Worm (Caenorhabditis elegans): Measurements from ENCODE around the gene pnk-4.

Gene pnk-4

ce11 chrX:5135548-5135947, 47.9 kb downstream of the pnk-4 start (continued):
- TF ChIP-seq elt-3 (tag; optimal IDR thresholded peaks at IDR 0.05) (peak in 2 of 6 experiments; percentile 14 to 83), C34B4.2 (tag; optimal IDR thresholded peaks at IDR 0.05) (no peak), sup-37 (GFP tag; optimal IDR thresholded peaks at IDR 0.05) (no peak), isw-1 (GFP tag; IDR thresholded peaks at IDR 0.05) (no peak), fkh-8 (tag; optimal IDR thresholded peaks at IDR 0.05) (no peak), lin-14 (GFP tag; optimal IDR thresholded peaks at IDR 0.05) (peak; percentile 48), nhr-90 (tag; optimal IDR thresholded peaks at IDR 0.05; ENCODE audit: poor library complexity) (peak; percentile 9), nhr-76 (tag; optimal IDR thresholded peaks at IDR 0.05) (no peak), aha-1 (tag; optimal IDR thresholded peaks at IDR 0.05) (no peak), unc-98 (GFP tag; IDR thresholded peaks at IDR 0.05) (no peak), zag-1 (tag; optimal IDR thresholded peaks at IDR 0.05) (no peak), mep-1 (tag; optimal IDR thresholded peaks at IDR 0.05) (no peak), vab-15 (tag; optimal IDR thresholded peaks at IDR 0.05) (no peak), nhr-77 (tag; optimal IDR thresholded peaks at IDR 0.05) (no peak), snu-23 (GFP tag; optimal IDR thresholded peaks at IDR 0.05) (peak; percentile 50), nhr-85 (tag) (peak; percentile 87)

ce11 chrX:5137716-5138470, 50.3 kb downstream of the pnk-4 start:
- TF ChIP-seq dsc-1 (tag; optimal IDR thresholded peaks at IDR 0.05), result peak; percentile 63
- no peak for TF ChIP-seq aly-2 (tag; optimal IDR thresholded peaks at IDR 0.05)
- TF ChIP-seq nhr-71 (tag; optimal IDR thresholded peaks at IDR 0.05), result peak; percentile 5
- no peak for TF ChIP-seq vab-15 (tag; optimal IDR thresholded peaks at IDR 0.05)
- no peak for TF ChIP-seq sup-37 (GFP tag; optimal IDR thresholded peaks at IDR 0.05)
- TF ChIP-seq elt-2 (tag; optimal IDR thresholded peaks at IDR 0.05), result no peak
- no peak for TF ChIP-seq C34B4.2 (tag; optimal IDR thresholded peaks at IDR 0.05)
- no peak for TF ChIP-seq aha-1 (tag; optimal IDR thresholded peaks at IDR 0.05)
- TF ChIP-seq blmp-1 (tag; optimal IDR thresholded peaks at IDR 0.05), result peak; percentile 64
- peak; percentile 82 for TF ChIP-seq grh-1 (GFP tag; IDR thresholded peaks at IDR 0.05)
- TF ChIP-seq alr-1 (tag; optimal IDR thresholded peaks at IDR 0.05; ENCODE audit: borderline replicate concordance), result no peak
- peak; percentile 54 for TF ChIP-seq mep-1 (tag; optimal IDR thresholded peaks at IDR 0.05)
- TF ChIP-seq snu-23 (GFP tag; optimal IDR thresholded peaks at IDR 0.05), result peak; percentile 25
- TF ChIP-seq nhr-12 (tag; optimal IDR thresholded peaks at IDR 0.05), result no peak
- TF ChIP-seq nhr-85 (tag), result peak; percentile 89
- TF ChIP-seq ceh-88 (GFP tag; IDR thresholded peaks at IDR 0.05), result no peak
- peak; percentile 43 for TF ChIP-seq lin-14 (GFP tag; optimal IDR thresholded peaks at IDR 0.05)
- TF ChIP-seq lsy-2 (tag; optimal IDR thresholded peaks at IDR 0.05), result peak in 1 of 2 experiments; percentile 17
- TF ChIP-seq C16A3.4 (tag; optimal IDR thresholded peaks at IDR 0.05), result peak; percentile 22
- TF ChIP-seq irx-1 (tag; optimal IDR thresholded peaks at IDR 0.05), result no peak

- TF ChIP-seq rnt-1 (tag; optimal IDR thresholded peaks at IDR 0.05) (peak; percentile 18), unc-98 (GFP tag; IDR thresholded peaks at IDR 0.05) (no peak), nhr-76 (tag; optimal IDR thresholded peaks at IDR 0.05) (no peak), mdl-1 (tag; optimal IDR thresholded peaks at IDR 0.05) (no peak), ceh-8 (GFP tag; optimal IDR thresholded peaks at IDR 0.05) (peak; percentile 33), mep-1 (tag; optimal IDR thresholded peaks at IDR 0.05) (peak; percentile 15), isw-1 (GFP tag; IDR thresholded peaks at IDR 0.05) (peak; percentile 38), lin-14 (GFP tag; optimal IDR thresholded peaks at IDR 0.05) (peak; percentile 95), ceh-82 (tag; optimal IDR thresholded peaks at IDR 0.05) (peak in 1 of 3 experiments; percentile 27), elt-2 (tag; optimal IDR thresholded peaks at IDR 0.05) (no peak), vab-15 (tag; optimal IDR thresholded peaks at IDR 0.05) (no peak), ztf-4 (tag; optimal IDR thresholded peaks at IDR 0.05) (no peak), fkh-8 (tag; optimal IDR thresholded peaks at IDR 0.05) (peak; percentile 52)
These were observed 52.5 kb downstream of the pnk-4 start for ce11 chrX:5140177-5140576.

All from whole organism, L1 larva.